Worm (Caenorhabditis elegans) whole organism, L2 larva: ENCODE measurements around the gene srh-97.

Experiments
- C34F6.9 ChIP-seq: fragments of 150-350 bp; optimal IDR thresholded peaks from 2 replicates; lab custom pipeline; 2014; ENCODE audit warnings: missing biosample characterization, missing genetic modification characterization
- F13H6.1 ChIP-seq: sonication (generic microtip); optimal IDR thresholded peaks from 2 replicates; lab custom pipeline; 2016; ENCODE audit warnings: missing genetic modification characterization, missing compliant biosample characterization
- R02D3.7 ChIP-seq: fragments of 150-350 bp; optimal IDR thresholded peaks from 2 replicates; lab custom pipeline; 2014; ENCODE audit warnings: missing biosample characterization, missing genetic modification characterization
- ZK546.5 ChIP-seq: sonication (generic microtip); optimal IDR thresholded peaks from 2 replicates; lab custom pipeline; 2017; ENCODE audit warnings: missing biosample characterization, missing genetic modification characterization
- ama-1 ChIP-seq: fragments of 150-350 bp; optimal IDR thresholded peaks from 2 replicates; lab custom pipeline; 2018; ENCODE audit warnings: inconsistent platforms
- ceh-16 ChIP-seq: fragments of 150-350 bp; optimal IDR thresholded peaks from 2 replicates; lab custom pipeline; 2014; ENCODE audit warnings: missing biosample characterization, missing genetic modification characterization
- egl-27 ChIP-seq: sonication (generic microtip); optimal IDR thresholded peaks from 3 replicates; lab custom pipeline; 2017; ENCODE audit warnings: missing biosample characterization, missing genetic modification reagents, missing genetic modification characterization
- elt-3 ChIP-seq: sonication (generic microtip); optimal IDR thresholded peaks from 2 replicates; lab custom pipeline; 2017; ENCODE audit warnings: missing biosample characterization, missing genetic modification characterization
- fos-1 ChIP-seq: fragments of 150-350 bp; optimal IDR thresholded peaks from 2 replicates; lab custom pipeline; 2014; ENCODE audit warnings: missing biosample characterization, missing genetic modification characterization
- nhr-11 ChIP-seq: fragments of 150-350 bp; optimal IDR thresholded peaks from 2 replicates; lab custom pipeline; 2014; ENCODE audit warnings: missing biosample characterization, missing genetic modification characterization
- nhr-23 ChIP-seq: fragments of 150-350 bp; optimal IDR thresholded peaks from 2 replicates; lab custom pipeline; 2014; ENCODE audit warnings: missing biosample characterization, missing genetic modification reagents, missing genetic modification characterization
- nhr-25 ChIP-seq: fragments of 150-350 bp; sonication (generic microtip); optimal IDR thresholded peaks from 3 replicates; lab custom pipeline; 2014; ENCODE audit warnings: missing biosample characterization, missing genetic modification characterization
- nhr-77 ChIP-seq: fragments of 150-350 bp; optimal IDR thresholded peaks from 2 replicates; lab custom pipeline; 2014; ENCODE audit warnings: missing biosample characterization, missing genetic modification characterization
- sem-4 ChIP-seq: fragments of 150-350 bp; optimal IDR thresholded peaks from 2 replicates; lab custom pipeline; 2014; ENCODE audit warnings: missing biosample characterization, missing genetic modification reagents, missing genetic modification characterization
- unc-55 ChIP-seq: fragments of 150-350 bp; sonication (generic microtip); optimal IDR thresholded peaks from 3 replicates; lab custom pipeline; 2014; ENCODE audit warnings: missing biosample characterization, missing genetic modification reagents, missing genetic modification characterization
- ztf-1 ChIP-seq: fragments of 200-800 bp; sonication (Bioruptor generic); conservative IDR thresholded peaks from 2 replicates; pipeline ENCODE4 v1.3.6; 2022; ENCODE audit warnings: missing genetic modification characterization, missing compliant biosample characterization
- ztf-11 ChIP-seq: sonication (generic microtip); optimal IDR thresholded peaks from 2 replicates; lab custom pipeline; 2017; ENCODE audit warnings: missing biosample characterization, missing genetic modification characterization
- ztf-4 ChIP-seq: fragments of 150-350 bp; optimal IDR thresholded peaks from 2 replicates; lab custom pipeline; 2014; ENCODE audit warnings: missing biosample characterization, missing genetic modification characterization

The srh-97 gene

DNA sequence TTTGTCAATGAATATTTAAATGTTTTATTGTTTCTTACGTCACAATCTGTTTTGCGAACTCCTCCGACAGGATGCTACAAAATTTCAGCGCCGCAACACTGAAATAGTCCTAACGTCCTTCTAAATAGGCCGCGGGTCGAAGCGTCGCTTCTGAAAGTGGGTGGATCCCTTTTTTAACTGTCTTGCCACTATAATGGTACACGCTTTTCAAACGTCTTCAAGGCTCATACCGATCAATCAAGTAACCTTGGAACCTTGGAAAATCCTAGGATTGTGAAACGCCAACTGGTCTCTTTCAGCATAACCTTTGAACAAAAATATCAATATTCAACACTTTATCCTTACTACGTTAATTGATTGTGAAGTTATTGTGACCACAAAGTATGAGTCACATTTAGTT is 49.7 kb downstream of the srh-97 start:
- TF ChIP-seq unc-55 (GFP tag; lab: Kevin White, UChicago) (no peak), ama-1 (lab: Kevin White, UChicago) (no peak), ceh-16 (tag; lab: Kevin White, UChicago) (no peak), ztf-1 (GFP tag; lab: Robert Waterston, UW) (no peak), ZK546.5 (tag; lab: Kevin White, UChicago) (no peak), nhr-77 (tag; lab: Kevin White, UChicago) (no peak), R02D3.7 (no peak), nhr-11 (tag; lab: Kevin White, UChicago) (no peak), ztf-11 (tag; lab: Kevin White, UChicago) (no peak), fos-1 (no peak), nhr-23 (tag; lab: Kevin White, UChicago) (no peak), egl-27 (tag; lab: Kevin White, UChicago) (no peak), ztf-4 (tag; lab: Kevin White, UChicago) (no peak), F13H6.1 (no peak)

DNA sequence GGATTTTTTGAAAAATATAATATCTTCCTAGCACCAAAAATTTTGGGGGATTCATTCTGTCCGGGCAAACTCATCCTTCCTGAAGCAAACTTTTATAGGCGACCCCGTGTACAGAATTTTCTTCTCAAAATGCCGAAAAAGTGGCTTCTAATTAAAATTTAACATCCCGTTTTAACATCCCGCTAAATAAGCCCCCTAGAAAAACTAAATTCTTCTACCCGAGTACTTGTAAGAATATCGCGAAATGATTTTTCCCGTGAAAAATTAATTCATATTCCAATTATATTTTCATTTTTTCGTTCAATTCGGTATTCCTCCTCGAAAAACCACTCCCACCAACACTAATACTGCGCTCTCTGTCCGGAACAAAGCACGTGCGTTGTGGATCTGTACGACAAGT is 52.0 kb downstream of the srh-97 start, which contains the start of gene T05E12.8:
Gene T05E12.8 (plus strand): TSS at position 301 of the 400 bp plus-strand sequence.
- no peak for TF ChIP-seq elt-3 (tag; lab: Kevin White, UChicago)
- no peak for TF ChIP-seq sem-4
- no peak for TF ChIP-seq C34F6.9 (tag; lab: Kevin White, UChicago)
- TF ChIP-seq fos-1: no peak
- TF ChIP-seq nhr-25 (tag; lab: Kevin White, UChicago): no peak
